Fruit fly (Drosophila melanogaster) whole organism, wandering third instar larva: ENCODE results near the gene CG5934.

Experiments used
- Abd-B ChIP-seq: fragments of >200 bp; optimal IDR thresholded peaks from 2 replicates; lab custom pipeline; 2017; ENCODE audit warnings: missing biosample characterization, missing genetic modification characterization
- CG32264 ChIP-seq: fragments of 200-800 bp; sonication (Bioruptor generic); optimal IDR thresholded peaks from 2 replicates; lab custom pipeline; 2016; ENCODE audit warnings: missing biosample characterization, missing genetic modification characterization
- CG9705 ChIP-seq: fragments of 200-800 bp; sonication (Bioruptor generic); optimal IDR thresholded peaks from 2 replicates; lab custom pipeline; 2018; ENCODE audit warnings: missing biosample characterization, mild to moderate bottlenecking, missing genetic modification characterization
- CrebA ChIP-seq: fragments of 200-800 bp; sonication (Bioruptor generic); optimal IDR thresholded peaks from 2 replicates; lab custom pipeline; 2016; ENCODE audit warnings: missing biosample characterization, mild to moderate bottlenecking, missing genetic modification characterization, borderline replicate concordance
- Dfd ChIP-seq: fragments of >200 bp; optimal IDR thresholded peaks from 2 replicates; lab custom pipeline; 2017; ENCODE audit warnings: missing biosample characterization, missing genetic modification characterization
- Dif ChIP-seq: fragments of 200-275, 200-300 bp; sonication (Bioruptor generic); optimal IDR thresholded peaks from 2 replicates; lab custom pipeline; 2018; ENCODE audit warnings: missing biosample characterization, missing genetic modification characterization; ENCODE audit not compliant: partially characterized antibody
- GATAd ChIP-seq: sonication (Bioruptor generic); optimal IDR thresholded peaks from 2 replicates; lab custom pipeline; 2016; ENCODE audit warnings: missing biosample characterization, missing genetic modification characterization
- HLH106 ChIP-seq: fragments of 200-800 bp; optimal IDR thresholded peaks from 3 replicates; lab custom pipeline; 2019; ENCODE audit warnings: missing biosample characterization, mild to moderate bottlenecking, missing genetic modification characterization, moderate library complexity
- Hnf4 ChIP-seq: fragments of 200-800 bp; sonication (Bioruptor generic); optimal IDR thresholded peaks from 2 replicates; lab custom pipeline; 2016; ENCODE audit warnings: missing biosample characterization, mild to moderate bottlenecking, missing genetic modification characterization
- Hr78 ChIP-seq: fragments of >200 bp; optimal IDR thresholded peaks from 2 replicates; lab custom pipeline; 2017; ENCODE audit warnings: missing biosample characterization, missing genetic modification characterization
- Hr83 ChIP-seq: fragments of 200-300 bp; sonication (Bioruptor generic); optimal IDR thresholded peaks from 2 replicates; lab custom pipeline; 2016; ENCODE audit warnings: missing biosample characterization, mild to moderate bottlenecking, missing genetic modification characterization, moderate library complexity; ENCODE audit not compliant: poor library complexity, severe bottlenecking
- Jra ChIP-seq: sonication (Bioruptor generic); optimal IDR thresholded peaks from 2 replicates; lab custom pipeline; 2016; ENCODE audit warnings: missing biosample characterization, missing genetic modification characterization
- Mio ChIP-seq: sonication (Bioruptor generic); optimal IDR thresholded peaks from 2 replicates; lab custom pipeline; 2016; ENCODE audit warnings: missing biosample characterization, missing genetic modification characterization
- Myc ChIP-seq: fragments of >200 bp; optimal IDR thresholded peaks from 2 replicates; lab custom pipeline; 2017
- N ChIP-seq: fragments of >200 bp; optimal IDR thresholded peaks from 2 replicates; lab custom pipeline; 2018; ENCODE audit warnings: missing biosample characterization, missing external identifiers, missing genetic modification characterization
- OdsH ChIP-seq: fragments of 200-800 bp; sonication (Bioruptor generic); optimal IDR thresholded peaks from 2 replicates; lab custom pipeline; 2016; ENCODE audit warnings: missing biosample characterization, mild to moderate bottlenecking, missing genetic modification characterization
- Rel ChIP-seq, 2 experiments: fragments of 200-800 bp; sonication (Bioruptor generic) in 1 of 2; optimal IDR thresholded peaks; 2 replicates in 1 of 2; 3 replicates in 1 of 2; lab custom pipeline; 2016 to 2019; ENCODE audit warnings: mild to moderate bottlenecking in 2 of 2, missing biosample characterization in 2 of 2, missing genetic modification characterization in 2 of 2, moderate library complexity in 1 of 2
- Sp1 ChIP-seq: fragments of 200-800 bp; sonication (Bioruptor generic); optimal IDR thresholded peaks from 3 replicates; lab custom pipeline; 2019; ENCODE audit warnings: missing biosample characterization, mild to moderate bottlenecking, missing genetic modification characterization, moderate library complexity
- Vsx2 ChIP-seq: fragments of 200-300, 225-300 bp; sonication (Bioruptor generic); optimal IDR thresholded peaks from 2 replicates; lab custom pipeline; 2018; ENCODE audit warnings: missing biosample characterization, missing genetic modification characterization; ENCODE audit not compliant: partially characterized antibody
- br ChIP-seq: fragments of 200-800 bp; sonication (Bioruptor generic); optimal IDR thresholded peaks from 2 replicates; lab custom pipeline; 2016; ENCODE audit warnings: missing biosample characterization, missing genetic modification characterization
- brk ChIP-seq: fragments of 200-800 bp; sonication (Bioruptor generic); optimal IDR thresholded peaks from 2 replicates; lab custom pipeline; 2016; ENCODE audit warnings: missing biosample characterization, mild to moderate bottlenecking, missing genetic modification characterization
- dl ChIP-seq, 2 experiments: fragments of 175-275, 200-275 bp in 1 of 2; fragments of 200-275 bp in 1 of 2; sonication (Bioruptor generic); optimal IDR thresholded peaks; lab custom pipeline; 2018; ENCODE audit warnings: mild to moderate bottlenecking in 2 of 2, missing biosample characterization in 2 of 2, missing genetic modification characterization in 2 of 2, moderate library complexity in 2 of 2; ENCODE audit not compliant: partially characterized antibody in 2 of 2, insufficient read depth in 1 of 2
- dmrt93B ChIP-seq: fragments of 200-800 bp; sonication (Bioruptor generic); optimal IDR thresholded peaks from 2 replicates; lab custom pipeline; 2018; ENCODE audit warnings: missing biosample characterization, mild to moderate bottlenecking, missing genetic modification characterization
- dsf ChIP-seq: sonication (Bioruptor generic); optimal IDR thresholded peaks from 2 replicates; lab custom pipeline; 2016; ENCODE audit warnings: missing biosample characterization, missing genetic modification characterization, borderline replicate concordance
- ey ChIP-seq: fragments of 200-800 bp; sonication (Bioruptor generic); optimal IDR thresholded peaks from 2 replicates; lab custom pipeline; 2016; ENCODE audit warnings: missing biosample characterization, missing genetic modification characterization
- foxo ChIP-seq, 2 experiments: fragments of 200-800 bp; sonication (Bioruptor generic); optimal IDR thresholded peaks; 2 replicates in 1 of 2; 3 replicates in 1 of 2; lab custom pipeline; 2016 to 2017; ENCODE audit warnings: missing biosample characterization in 2 of 2, missing genetic modification characterization in 2 of 2
- fru ChIP-seq: fragments of 200-800 bp; sonication (Bioruptor generic); optimal IDR thresholded peaks from 3 replicates; lab custom pipeline; 2016; ENCODE audit warnings: missing biosample characterization, mild to moderate bottlenecking, missing genetic modification characterization
- h ChIP-seq: fragments of 200-800 bp; sonication (Bioruptor generic); optimal IDR thresholded peaks from 3 replicates; lab custom pipeline; 2016; ENCODE audit warnings: missing biosample characterization, mild to moderate bottlenecking, missing genetic modification characterization
- jim ChIP-seq: fragments of 175-275, 200-325 bp; sonication (Bioruptor generic); optimal IDR thresholded peaks from 2 replicates; lab custom pipeline; 2016; ENCODE audit warnings: missing biosample characterization, mild to moderate bottlenecking, missing genetic modification characterization
- lola ChIP-seq: fragments of >200 bp; optimal IDR thresholded peaks from 2 replicates; lab custom pipeline; 2017; ENCODE audit warnings: missing biosample characterization, missing genetic modification characterization
- pan ChIP-seq: fragments of >200 bp; optimal IDR thresholded peaks from 2 replicates; lab custom pipeline; 2017
- psq ChIP-seq: fragments of 200-800 bp; sonication (Bioruptor generic); optimal IDR thresholded peaks from 3 replicates; lab custom pipeline; 2017; ENCODE audit warnings: missing biosample characterization, mild to moderate bottlenecking, missing genetic modification characterization, moderate library complexity
- rgr ChIP-seq: fragments of 200-800 bp; sonication (Bioruptor generic); optimal IDR thresholded peaks from 3 replicates; lab custom pipeline; 2016; ENCODE audit warnings: missing biosample characterization, mild to moderate bottlenecking, missing genetic modification characterization
- sage ChIP-seq: fragments of 200-800 bp; sonication (Bioruptor generic); optimal IDR thresholded peaks from 2 replicates; lab custom pipeline; 2016; ENCODE audit warnings: missing biosample characterization, mild to moderate bottlenecking, missing genetic modification characterization
- sv ChIP-seq: fragments of 200-800 bp; sonication (Bioruptor generic); optimal IDR thresholded peaks from 3 replicates; lab custom pipeline; 2016; ENCODE audit warnings: missing biosample characterization, missing genetic modification characterization
- tai ChIP-seq: sonication (Bioruptor generic); optimal IDR thresholded peaks from 2 replicates; lab custom pipeline; 2016; ENCODE audit warnings: missing biosample characterization, missing genetic modification characterization
- usp ChIP-seq: fragments of >200 bp; optimal IDR thresholded peaks from 2 replicates; lab custom pipeline; 2017; ENCODE audit warnings: missing biosample characterization, missing genetic modification characterization
- woc ChIP-seq: sonication (Bioruptor generic); optimal IDR thresholded peaks from 2 replicates; lab custom pipeline; 2016; ENCODE audit warnings: missing biosample characterization, mild to moderate bottlenecking, missing genetic modification characterization

CG5934 gene

DNA sequence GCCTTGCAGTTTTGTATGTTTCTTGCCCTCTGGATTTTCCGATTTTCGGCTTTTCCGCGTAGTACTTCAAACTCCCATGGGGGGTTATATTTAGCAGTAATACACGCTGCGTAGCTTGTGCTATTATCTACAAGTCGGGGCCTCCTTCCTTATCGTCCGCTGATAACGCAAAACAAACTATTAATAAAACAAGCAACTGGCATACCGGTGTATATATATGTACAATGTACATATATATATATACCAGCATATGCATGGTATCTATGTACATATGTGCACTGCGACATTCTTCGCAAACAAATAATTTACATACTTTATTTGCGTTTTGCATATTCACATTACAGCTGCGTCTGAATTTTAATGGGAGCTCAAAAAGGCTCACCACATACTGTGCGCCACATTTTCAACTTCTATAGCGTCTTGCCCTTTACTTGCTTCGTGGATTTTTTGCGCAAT, 19.6 kb upstream of the CG5934 start:
- no peak for TF ChIP-seq Sp1 (GFP tag; lab: Kevin White, UChicago)
- no peak for TF ChIP-seq CrebA (GFP tag; lab: Kevin White, UChicago)
- no peak for TF ChIP-seq Dif
- TF ChIP-seq N, result no peak
- TF ChIP-seq Rel (GFP tag; optimal IDR thresholded peaks at IDR 0.05; lab: Kevin White, UChicago), result no peak
- no peak for TF ChIP-seq Rel (tag; optimal IDR thresholded peaks at IDR 0.05; lab: Kevin White, UChicago)
- TF ChIP-seq, all 38 proteins: peak for 0

- TF ChIP-seq psq (GFP tag; lab: Kevin White, UChicago) (peak; percentile 74), dsf (GFP tag; lab: Kevin White, UChicago) (no peak), tai (GFP tag; lab: Kevin White, UChicago) (no peak), Hr83 (GFP tag; lab: Kevin White, UChicago) (peak; percentile 76), Abd-B (GFP tag; lab: Kevin White, UChicago) (no peak), foxo (GFP tag; optimal IDR thresholded peaks at IDR 0.05; lab: Kevin White, UChicago) (peak in 1 of 2 experiments; percentile 79), CG32264 (GFP tag; lab: Kevin White, UChicago) (no peak), pan (no peak), Rel (GFP tag; optimal IDR thresholded peaks at IDR 0.05; lab: Kevin White, UChicago) (no peak), Rel (tag; optimal IDR thresholded peaks at IDR 0.05; lab: Kevin White, UChicago) (peak; percentile 72), h (peak; percentile 80), ey (peak; percentile 78), Dif (no peak), sage (GFP tag; lab: Kevin White, UChicago) (no peak), br (peak; percentile 68), Hnf4 (GFP tag; lab: Kevin White, UChicago) (no peak), Sp1 (GFP tag; lab: Kevin White, UChicago) (peak; percentile 64), Hr78 (GFP tag; lab: Kevin White, UChicago) (no peak), N (peak; percentile 64), dl (GFP tag; optimal IDR thresholded peaks at IDR 0.05; lab: Kevin White, UChicago; ENCODE audit: insufficient read depth in 1 of 2, partially characterized antibody in 2 of 2) (no peak), OdsH (GFP tag; lab: Kevin White, UChicago) (peak; percentile 71), lola (GFP tag; lab: Kevin White, UChicago) (no peak), fru (GFP tag; lab: Kevin White, UChicago) (peak; percentile 80), Mio (GFP tag; lab: Kevin White, UChicago) (no peak), jim (peak; percentile 97), HLH106 (no peak), brk (no peak), sv (GFP tag; lab: Kevin White, UChicago) (peak; percentile 39), CrebA (GFP tag; lab: Kevin White, UChicago) (no peak), usp (GFP tag; lab: Kevin White, UChicago) (no peak), woc (no peak), rgr (GFP tag; lab: Kevin White, UChicago) (peak; percentile 53), GATAd (GFP tag; lab: Kevin White, UChicago) (no peak), Myc (lab: Kevin White, UChicago) (no peak), Vsx2 (GFP tag; lab: Kevin White, UChicago) (no peak), CG9705 (GFP tag; lab: Kevin White, UChicago) (no peak), dmrt93B (GFP tag; lab: Kevin White, UChicago) (no peak), Jra (no peak), Dfd (GFP tag; lab: Kevin White, UChicago) (no peak)
Observed at dm6 chr3R:27263434-27264215, 9.9 kb upstream of the CG5934 start, which contains the start of gene woc. Gene woc (minus strand): TSS chr3R:27264055.
